Fruit fly (Drosophila melanogaster) ovary, adult (tissue): ENCODE results near the gene zetaCOP.

Experiments used
- CG17801 ChIP-seq: fragments of 200-800 bp; optimal IDR thresholded peaks from 2 replicates; lab custom pipeline; 2019; ENCODE audit warnings: missing biosample characterization, mild to moderate bottlenecking, missing genetic modification characterization, moderate library complexity; ENCODE audit not compliant: partially characterized antibody

zetaCOP gene

dm6 chr3L:16695076-16695847, 21.9 kb upstream of the zetaCOP start:
- TF ChIP-seq CG17801 = no peak

dm6 chr3L:16693844-16694243, 20.5 kb upstream of the zetaCOP start:
- TF ChIP-seq CG17801 = no peak

dm6 chr3L:16690055-16690454, 16.7 kb upstream of the zetaCOP start:
- no peak for TF ChIP-seq CG17801

dm6 chr3L:16689491-16689890, 16.1 kb upstream of the zetaCOP start:
- no peak for TF ChIP-seq CG17801

- TF ChIP-seq CG17801 = no peak
Observed at dm6 chr3L:16683007-16683406, 9.7 kb upstream of the zetaCOP start.

- peak; percentile 39 for TF ChIP-seq CG17801
Observed at dm6 chr3L:16682371-16682770, 9.0 kb upstream of the zetaCOP start.

- TF ChIP-seq CG17801 = no peak
Observed at dm6 chr3L:16679492-16680120, 6.3 kb upstream of the zetaCOP start.

dm6 chr3L:16670882-16671675, 2.3 kb downstream of the zetaCOP start:
- TF ChIP-seq CG17801 = no peak

dm6 chr3L:16670195-16670594, 3.2 kb downstream of the zetaCOP start:
- no peak for TF ChIP-seq CG17801

dm6 chr3L:16668797-16669196, 4.6 kb downstream of the zetaCOP start:
- TF ChIP-seq CG17801 = no peak

- TF ChIP-seq CG17801 = no peak
Observed at dm6 chr3L:16667663-16668465, 5.5 kb downstream of the zetaCOP start, which contains the start of gene Galphaf. Galphaf (minus strand) TSS chr3L:16667934.

dm6 chr3L:16666429-16667005, 6.8 kb downstream of the zetaCOP start:
- no peak for TF ChIP-seq CG17801

- TF ChIP-seq CG17801 = no peak
Observed at dm6 chr3L:16664146-16664722, 9.1 kb downstream of the zetaCOP start.

dm6 chr3L:16661167-16662109, 11.9 kb downstream of the zetaCOP start, which contains the start of gene Baldspot:
Baldspot (minus strand) TSS chr3L:16661615.
- TF ChIP-seq CG17801 = peak; percentile 60
